Worm (Caenorhabditis elegans): Measurements from ENCODE around the gene lips-15.

ce11 chrII:12612218-12612617 lies 8.0 kb downstream of the lips-15 start, which contains the start of gene nspe-4:
- no peak for TF ChIP-seq scrt-1 (GFP tag; IDR thresholded peaks at IDR 0.05)
- no peak for TF ChIP-seq hmg-4 (GFP tag; optimal IDR thresholded peaks at IDR 0.05)
- no peak for TF ChIP-seq hnd-1 (tag; optimal IDR thresholded peaks at IDR 0.05)
- no peak for TF ChIP-seq hmbx-1 (tag; optimal IDR thresholded peaks at IDR 0.05)
